Worm (Caenorhabditis elegans): ENCODE results near the gene D2096.12.

Gene D2096.12

DNA sequence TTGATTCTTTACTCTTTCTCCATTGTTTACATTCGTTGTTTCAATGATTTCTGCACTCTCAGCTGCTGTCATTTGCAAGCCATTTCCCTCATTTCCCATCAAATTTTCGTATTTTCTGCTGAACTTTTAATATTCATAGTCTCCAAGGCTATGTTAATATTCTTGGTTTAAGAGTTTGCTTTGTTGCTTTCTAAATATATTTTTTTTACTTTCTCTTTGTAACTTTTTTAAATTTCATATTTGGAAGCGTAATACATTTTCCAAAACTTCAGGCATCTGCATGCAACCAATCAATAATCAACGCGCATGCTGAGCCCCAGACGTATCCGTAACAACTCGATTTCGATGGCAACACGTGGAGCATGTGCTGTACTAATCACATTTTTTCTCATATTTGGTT lies 2.4 kb upstream of the D2096.12 start, which contains the start of gene sqv-1:
Gene sqv-1, plus strand, starts transcription at position 301 of the 400 bp plus-strand sequence.
- TF ChIP-seq daf-16 (GFP tag; optimal IDR thresholded peaks at IDR 0.05) (no peak), daf-16 (tag; optimal IDR thresholded peaks at IDR 0.05) (peak; percentile 33), unc-62 (GFP tag; optimal IDR thresholded peaks at IDR 0.05 in 1 of 2) (no peak), unc-62 (tag; optimal IDR thresholded peaks at IDR 0.05) (no peak)

DNA sequence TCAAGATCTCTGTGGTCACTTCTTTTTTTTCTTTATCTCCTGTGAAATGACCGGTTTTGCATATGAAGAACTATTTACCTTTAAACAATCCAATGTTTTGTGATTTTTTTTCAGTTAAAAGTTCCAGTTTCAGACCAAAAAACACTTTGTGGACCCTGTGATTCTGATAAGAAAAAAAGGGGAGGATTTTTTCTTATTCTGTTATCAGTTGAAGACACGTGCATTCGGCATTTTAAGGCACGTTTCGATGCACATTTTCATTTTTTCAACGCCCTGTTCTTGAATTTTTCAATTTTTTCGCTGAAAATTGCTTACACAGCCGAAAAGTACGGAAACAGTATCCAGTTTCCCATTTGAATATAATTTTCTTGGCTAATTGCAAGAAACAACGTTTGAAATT lies 3.0 kb downstream of the D2096.12 start, which contains the start of gene aagr-1:
Gene aagr-1, plus strand, starts transcription at position 227 of the 400 bp plus-strand sequence.
- TF ChIP-seq jun-1 (tag; optimal IDR thresholded peaks at IDR 0.05) (no peak), skn-1 (tag; optimal IDR thresholded peaks at IDR 0.05) (no peak), fos-1 (tag; optimal IDR thresholded peaks at IDR 0.05) (no peak), nhr-28 (tag; optimal IDR thresholded peaks at IDR 0.05) (peak; percentile 47), mdl-1 (tag; optimal IDR thresholded peaks at IDR 0.05) (peak in 1 of 2 experiments; percentile 53), pqm-1 (tag; optimal IDR thresholded peaks at IDR 0.05) (peak; percentile 34), dmd-6 (GFP tag; IDR thresholded peaks at IDR 0.05) (peak; percentile 79), hlh-30 (tag; optimal IDR thresholded peaks at IDR 0.05; ENCODE audit: insufficient read depth) (peak; percentile 41), vab-7 (GFP tag; IDR thresholded peaks at IDR 0.05) (no peak), dve-1 (tag; optimal IDR thresholded peaks at IDR 0.05; ENCODE audit: insufficient read depth) (peak; percentile 42), daf-16 (GFP tag; optimal IDR thresholded peaks at IDR 0.05) (no peak), daf-16 (tag; optimal IDR thresholded peaks at IDR 0.05) (peak; percentile 46), hlh-11 (tag; optimal IDR thresholded peaks at IDR 0.05) (peak; percentile 39), spr-3 (GFP tag; optimal IDR thresholded peaks at IDR 0.05) (no peak), aha-1 (tag) (no peak), R02D3.7 (tag; optimal IDR thresholded peaks at IDR 0.05) (no peak), dmd-8 (GFP tag; IDR thresholded peaks at IDR 0.05) (no peak), hif-1 (tag; optimal IDR thresholded peaks at IDR 0.05) (no peak), unc-130 (GFP tag; optimal IDR thresholded peaks at IDR 0.05) (no peak), ceh-20 (GFP tag; IDR thresholded peaks at IDR 0.05) (no peak), mxl-3 (GFP tag; optimal IDR thresholded peaks at IDR 0.05) (peak; percentile 13), nhr-237 (tag; optimal IDR thresholded peaks at IDR 0.05) (no peak), pha-4 (GFP tag; IDR thresholded peaks at IDR 0.05) (no peak), pha-4 (tag; optimal IDR thresholded peaks at IDR 0.05) (no peak), lin-13 (GFP tag; optimal IDR thresholded peaks at IDR 0.05) (no peak), php-3 (GFP tag; IDR thresholded peaks at IDR 0.05) (no peak), rbr-2 (tag; optimal IDR thresholded peaks at IDR 0.05) (no peak)

DNA sequence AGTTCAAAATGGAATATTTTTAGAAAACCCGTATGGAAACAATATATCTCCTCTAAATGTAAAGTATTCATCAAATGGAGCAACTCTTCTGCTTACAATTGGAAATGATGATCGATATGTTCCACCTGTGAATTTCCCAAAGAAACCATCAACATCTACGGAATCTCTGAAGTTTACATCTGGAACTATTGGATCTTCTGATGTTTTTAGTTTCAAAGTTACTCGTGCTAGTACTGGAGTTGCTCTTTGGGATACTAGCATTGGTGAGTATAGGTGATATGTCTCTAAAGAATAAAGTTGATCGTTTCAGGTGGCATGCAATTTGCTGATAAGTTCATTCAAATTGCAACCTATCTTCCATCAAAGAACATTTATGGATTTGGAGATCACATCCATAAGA lies 4.6 kb downstream of the D2096.12 start:
- TF ChIP-seq nhr-48 (tag; optimal IDR thresholded peaks at IDR 0.05) = no peak
- no peak for TF ChIP-seq spr-3 (GFP tag; optimal IDR thresholded peaks at IDR 0.05)
- peak; percentile 93 for TF ChIP-seq aha-1 (tag)

DNA sequence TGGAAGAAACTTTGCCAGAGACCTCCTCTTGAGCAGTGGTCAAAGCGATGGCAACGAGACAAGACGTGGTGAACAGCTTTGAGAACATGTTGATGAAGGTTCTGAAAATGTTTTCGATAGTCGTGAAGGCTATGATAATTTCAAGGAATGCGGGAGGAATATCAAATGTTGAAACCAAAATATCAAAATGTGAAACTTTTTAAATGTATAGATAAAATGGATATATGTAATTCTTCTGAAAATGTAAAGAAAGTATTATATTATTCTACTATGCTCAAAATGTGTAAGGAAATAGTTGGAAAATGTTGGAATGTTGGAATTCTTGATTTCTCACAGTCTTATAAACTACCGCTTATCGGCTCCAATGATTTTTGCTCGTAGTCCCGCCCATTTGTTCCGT lies 5.9 kb downstream of the D2096.12 start, which contains the start of gene D2096.6:
Gene D2096.6, minus strand, starts transcription at position 101 of the 400 bp plus-strand sequence.
- TF ChIP-seq ztf-11 (tag; optimal IDR thresholded peaks at IDR 0.05) = no peak
- no peak for TF ChIP-seq spr-1 (tag; optimal IDR thresholded peaks at IDR 0.05)
- no peak for TF ChIP-seq dmd-6 (GFP tag; IDR thresholded peaks at IDR 0.05)
- no peak for TF ChIP-seq hmg-1.1 (GFP tag; IDR thresholded peaks at IDR 0.05)
- TF ChIP-seq ceh-44 (GFP tag; IDR thresholded peaks at IDR 0.05) = no peak
- no peak for TF ChIP-seq snpc-1.2 (GFP tag; IDR thresholded peaks at IDR 0.05)
- no peak for TF ChIP-seq hlh-11 (tag; optimal IDR thresholded peaks at IDR 0.05)
- no peak for TF ChIP-seq lin-39 (tag; optimal IDR thresholded peaks at IDR 0.05)
- TF ChIP-seq cey-2 (tag; optimal IDR thresholded peaks at IDR 0.05; ENCODE audit: borderline replicate concordance, insufficient read depth) = no peak
- TF ChIP-seq duxl-1 (tag; optimal IDR thresholded peaks at IDR 0.05; ENCODE audit: poor library complexity) = no peak
- TF ChIP-seq hlh-30 (tag; optimal IDR thresholded peaks at IDR 0.05; ENCODE audit: insufficient read depth) = no peak
- TF ChIP-seq mep-1 (tag; optimal IDR thresholded peaks at IDR 0.05) = no peak

All from whole organism, L4 larva.